Fruit fly (Drosophila melanogaster): ENCODE data around the gene Pop1.

Pop1 gene

DNA sequence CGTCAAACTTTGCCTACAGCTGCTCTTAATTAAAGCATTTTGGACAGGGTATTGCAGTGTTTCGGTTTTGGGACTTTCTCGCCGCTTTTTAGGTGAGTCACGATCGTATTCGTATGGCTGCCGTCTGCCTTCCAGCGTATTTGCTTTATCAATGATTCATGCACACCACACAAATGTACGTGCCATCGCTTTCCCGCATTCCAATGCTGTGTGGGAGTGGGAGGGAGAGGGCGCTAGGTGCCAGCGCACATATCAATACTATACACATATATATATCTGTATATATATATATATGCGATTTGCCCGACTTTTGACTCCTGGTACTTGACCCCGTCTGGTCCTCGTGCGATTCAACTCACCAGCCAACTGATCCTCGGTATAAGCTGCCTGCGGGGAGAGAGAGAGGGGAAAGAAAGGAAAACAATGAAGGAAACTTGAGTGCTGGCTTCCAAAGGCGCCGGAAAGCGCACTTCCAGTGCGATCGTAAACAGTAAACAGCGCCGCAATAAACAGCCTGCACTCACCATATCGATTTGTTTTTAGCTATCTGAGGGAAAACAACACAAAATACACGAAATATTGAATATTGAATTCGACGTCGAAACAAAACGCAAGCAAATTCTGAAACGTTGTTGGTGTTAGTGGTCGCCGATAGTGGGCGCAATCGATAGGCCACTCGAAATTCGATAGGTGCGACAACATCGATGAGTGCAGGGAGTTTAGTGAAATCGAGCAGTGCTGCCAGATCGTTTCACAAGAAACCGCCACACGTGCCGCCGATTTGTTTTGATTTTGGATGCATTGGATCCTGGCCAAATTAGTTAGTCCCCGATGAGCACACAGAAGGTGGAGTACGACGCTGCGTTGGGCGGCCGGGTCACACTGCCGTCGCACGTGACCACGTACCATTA is at the start of gene Pop1, which contains the start of gene Mlc-c:
Pop1 (plus strand) TSS at position 756 of the 911 bp plus-strand sequence.
Mlc-c (minus strand) TSS at position 647 of the 911 bp plus-strand sequence.
- TF ChIP-seq CG10147 (GFP tag; optimal IDR thresholded peaks at IDR 0.05) (peak; percentile 14), CG31365 (tag; optimal IDR thresholded peaks at IDR 0.05) (no peak), croc (GFP tag; conservative IDR thresholded peaks at IDR 0.05) (no peak), Hr78 (GFP tag; optimal IDR thresholded peaks at IDR 0.05) (peak in 1 of 2 experiments; percentile 61), E2f2 (GFP tag; IDR thresholded peaks at IDR 0.05) (peak; percentile 88), mld (GFP tag; IDR thresholded peaks at IDR 0.05; ENCODE audit: partially characterized antibody) (peak; percentile 86; the same call in 2 of the 3 replicates), CG15514 (GFP tag; optimal IDR thresholded peaks at IDR 0.05) (peak; percentile 78), CG14710 (tag; optimal IDR thresholded peaks at IDR 0.05) (peak; percentile 40), exex (tag; optimal IDR thresholded peaks at IDR 0.05) (no peak), pzg (GFP tag; optimal IDR thresholded peaks at IDR 0.05) (peak; percentile 88), CG17186 (GFP tag; optimal IDR thresholded peaks at IDR 0.05) (peak; percentile 71), CG16813 (GFP tag; IDR thresholded peaks at IDR 0.05; ENCODE audit: partially characterized antibody) (peak; percentile 88), crol (GFP tag; IDR thresholded peaks at IDR 0.05) (peak; percentile 67; the same call in 1 of the 2 replicates), CG4617 (GFP tag; optimal IDR thresholded peaks at IDR 0.05; ENCODE audit: borderline replicate concordance) (peak; percentile 72), phol (tag; optimal IDR thresholded peaks at IDR 0.05) (peak; percentile 6), amos (GFP tag; IDR thresholded peaks at IDR 0.05; ENCODE audit: partially characterized antibody) (peak; percentile 97), aop (GFP tag; IDR thresholded peaks at IDR 0.05) (no peak), CG2129 (GFP tag; IDR thresholded peaks at IDR 0.05; ENCODE audit: partially characterized antibody) (peak; percentile 75), CG11695 (GFP tag; IDR thresholded peaks at IDR 0.05) (no peak), HmgZ (tag; optimal IDR thresholded peaks at IDR 0.05) (peak; percentile 22), HLH54F (GFP tag; optimal IDR thresholded peaks at IDR 0.05) (no peak), kay (GFP tag; optimal IDR thresholded peaks at IDR 0.05) (peak; percentile 83), Sin3A (optimal IDR thresholded peaks at IDR 0.05) (peak; percentile 59), tna (GFP tag; IDR thresholded peaks at IDR 0.05; ENCODE audit: partially characterized antibody) (peak; percentile 88), CG15601 (tag; optimal IDR thresholded peaks at IDR 0.05) (peak; percentile 20), CG34224 (GFP tag; IDR thresholded peaks at IDR 0.05; ENCODE audit: partially characterized antibody) (peak; percentile 87), CG14860 (GFP tag; IDR thresholded peaks at IDR 0.05; ENCODE audit: partially characterized antibody) (peak; percentile 87), jumu (GFP tag; optimal IDR thresholded peaks at IDR 0.05) (peak; percentile 22), pfk (GFP tag; optimal IDR thresholded peaks at IDR 0.05) (no peak), CG4360 (GFP tag; IDR thresholded peaks at IDR 0.05) (peak; percentile 50; the same call in 1 of the 2 replicates), oc (tag; optimal IDR thresholded peaks at IDR 0.05) (no peak), CG9797 (GFP tag; optimal IDR thresholded peaks at IDR 0.05) (peak; percentile 43), bowl (GFP tag; IDR thresholded peaks at IDR 0.05) (no peak), CG13123 (GFP tag; optimal IDR thresholded peaks at IDR 0.05) (no peak), Doc3 (GFP tag; IDR thresholded peaks at IDR 0.05; ENCODE audit: partially characterized antibody) (peak; percentile 68), CG5245 (GFP tag; optimal IDR thresholded peaks at IDR 0.05) (no peak), stwl (tag; optimal IDR thresholded peaks at IDR 0.05) (peak; percentile 60), CG2116 (GFP tag; optimal IDR thresholded peaks at IDR 0.05) (peak; percentile 80), D19A (tag; optimal IDR thresholded peaks at IDR 0.05) (peak; percentile 73), Dbx (GFP tag; IDR thresholded peaks at IDR 0.05) (peak; percentile 49; the same call in 1 of the 3 replicates), nerfin-1 (tag; optimal IDR thresholded peaks at IDR 0.05) (peak; percentile 68), CG4707 (GFP tag; optimal IDR thresholded peaks at IDR 0.05) (no peak), CTCF (GFP tag; optimal IDR thresholded peaks at IDR 0.05) (peak; percentile 51), HLH4C (GFP tag; IDR thresholded peaks at IDR 0.05; ENCODE audit: partially characterized antibody) (peak; percentile 85), Dp (GFP tag; optimal IDR thresholded peaks at IDR 0.05) (peak; percentile 86), bab2 (GFP tag; optimal IDR thresholded peaks at IDR 0.05) (no peak), CG6683 (GFP tag; optimal IDR thresholded peaks at IDR 0.05) (no peak)
